Worm (Caenorhabditis elegans): ENCODE data around the gene Y48A6B.7.

- no peak for TF ChIP-seq him-1 (tag; optimal IDR thresholded peaks at IDR 0.05)
- no peak for TF ChIP-seq W03F9.2 (tag; optimal IDR thresholded peaks at IDR 0.05)
- no peak for TF ChIP-seq dao-5 (tag; optimal IDR thresholded peaks at IDR 0.05)
Measured at ce11 chrIII:10976580-10976979, 49.8 kb downstream of the Y48A6B.7 start.

Measured in whole organism, L4/young adult.